Fruit fly (Drosophila melanogaster) whole organism, embryonic: Measurements from ENCODE around the gene CG5561.

Experiments used
- CG12769 ChIP-seq: fragments of 200-800 bp; sonication (Bioruptor generic); optimal IDR thresholded peaks from 2 replicates; lab custom pipeline; 2019; ENCODE audit warnings: missing biosample characterization, mild to moderate bottlenecking, missing genetic modification characterization, moderate library complexity
- CG16863 ChIP-seq: fragments of 200-800 bp; sonication (Bioruptor generic); optimal IDR thresholded peaks from 3 replicates; lab custom pipeline; 2016; ENCODE audit warnings: missing biosample characterization, missing genetic modification characterization
- CG3407 ChIP-seq: fragments of 200-800 bp; sonication (Bioruptor generic); optimal IDR thresholded peaks from 2 replicates; lab custom pipeline; 2018; ENCODE audit warnings: missing biosample characterization, mild to moderate bottlenecking, missing genetic modification characterization
- ERR ChIP-seq: fragments of 200-800 bp; sonication (Bioruptor generic); optimal IDR thresholded peaks from 2 replicates; lab custom pipeline; 2016; ENCODE audit warnings: missing biosample characterization, missing genetic modification characterization
- crp ChIP-seq, 2 experiments: fragments of 200-800 bp; sonication (Bioruptor generic); optimal IDR thresholded peaks; 2 replicates in 1 of 2; 3 replicates in 1 of 2; lab custom pipeline; 2017; ENCODE audit warnings: missing biosample characterization in 2 of 2, missing genetic modification characterization in 2 of 2, mild to moderate bottlenecking in 1 of 2, moderate library complexity in 1 of 2
- ham ChIP-seq: fragments of 200-800 bp; sonication (Bioruptor generic); IDR thresholded peaks from 2 replicates; pipeline ENCODE4 v1.3.6; 2022; ENCODE audit warnings: missing biosample characterization, missing genetic modification characterization
- hkb ChIP-seq, 2 experiments: fragments of 200-800 bp in 1 of 2; fragments of >200 bp in 1 of 2; sonication (Bioruptor generic) in 1 of 2; IDR thresholded peaks in 1 of 2; optimal IDR thresholded peaks in 1 of 2; 2 replicates each; pipeline versions ENCODE4 v1.3.6 to Lab custom; 2017 to 2022; ENCODE audit warnings: missing biosample characterization in 1 of 2, missing genetic modification characterization in 1 of 2
- pan ChIP-seq, 4 experiments: fragments of >200 bp in 3 of 4; fragments of 200-800 bp in 1 of 4; sonication (Bioruptor generic) in 1 of 4; optimal IDR thresholded peaks in 3 of 4; IDR thresholded peaks in 1 of 4; 2 replicates each; pipeline versions ENCODE4 v1.3.6 to Lab custom; 2017 to 2022; ENCODE audit warnings: missing biosample characterization in 2 of 4, missing genetic modification characterization in 2 of 4, mixed read lengths in 1 of 4
- tio ChIP-seq: fragments of 200-800 bp; sonication (Bioruptor generic); optimal IDR thresholded peaks from 2 replicates; lab custom pipeline; 2017; ENCODE audit warnings: missing biosample characterization, missing genetic modification characterization, inconsistent platforms

DNA sequence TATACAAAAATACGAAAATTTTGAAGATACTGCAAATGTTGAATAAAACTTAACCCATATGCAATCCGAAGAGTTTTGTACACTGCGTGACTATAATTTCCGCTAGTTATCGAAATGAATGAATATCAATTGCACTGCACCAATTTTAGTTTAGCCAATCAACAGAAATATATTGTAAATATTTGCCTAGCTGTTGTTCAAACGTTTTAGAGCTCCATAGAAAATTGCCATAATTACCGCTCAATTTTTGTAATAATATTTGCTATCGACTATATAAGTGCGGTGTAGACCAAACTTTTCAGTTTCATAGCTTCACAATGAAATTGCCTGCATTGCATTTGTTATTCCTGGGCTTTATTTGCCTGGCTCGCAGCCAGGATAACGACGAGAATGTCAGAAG lies 25.0 kb downstream of the CG5561 start, which contains the start of gene a5:
- no peak for TF ChIP-seq crp (GFP tag; optimal IDR thresholded peaks at IDR 0.05; lab: Kevin White, UChicago)
- no peak for TF ChIP-seq CG12769 (tag; lab: Kevin White, UChicago)
- TF ChIP-seq CG16863 (GFP tag; lab: Kevin White, UChicago): no peak
- TF ChIP-seq tio (GFP tag; lab: Kevin White, UChicago): no peak
- no peak for TF ChIP-seq CG3407 (GFP tag; lab: Kevin White, UChicago)
- TF ChIP-seq ERR (GFP tag; lab: Kevin White, UChicago): no peak
- TF ChIP-seq ham (GFP tag; lab: Robert Waterston, UW): no peak
- no peak for TF ChIP-seq hkb (optimal IDR thresholded peaks at IDR 0.05; lab: Kevin White, UChicago)
- TF ChIP-seq hkb (GFP tag; IDR thresholded peaks at IDR 0.05; lab: Robert Waterston, UW): no peak
- TF ChIP-seq pan (optimal IDR thresholded peaks at IDR 0.05; lab: Kevin White, UChicago): no peak
- TF ChIP-seq pan (GFP tag; optimal IDR thresholded peaks at IDR 0.05 in 1 of 2, IDR thresholded peaks at IDR 0.05 in 1 of 2): no peak
